Worm (Caenorhabditis elegans) whole organism, young adult: ENCODE data around the gene ZK795.2.

ENCODE experiments used
- F55B11.4 ChIP-seq: sonication (generic microtip); optimal IDR thresholded peaks from 2 replicates; lab custom pipeline; 2016; ENCODE audit warnings: missing compliant biosample characterization, missing genetic modification characterization, borderline replicate concordance; ENCODE audit not compliant: insufficient read depth
- K11D2.4 ChIP-seq: fragments of 200-800 bp; sonication (Bioruptor generic); IDR thresholded peaks from 2 replicates; pipeline ENCODE4 v1.3.6; 2022; ENCODE audit warnings: missing genetic modification reagents, missing genetic modification characterization, missing compliant biosample characterization
- attf-3 ChIP-seq: fragments of 200-800 bp; sonication (Bioruptor generic); conservative IDR thresholded peaks from 2 replicates; pipeline ENCODE4 v1.3.6; 2022; ENCODE audit warnings: missing genetic modification reagents, missing genetic modification characterization, missing compliant biosample characterization
- mes-4 ChIP-seq: sonication (generic microtip); optimal IDR thresholded peaks from 2 replicates; lab custom pipeline; 2016; ENCODE audit warnings: missing genotype, missing genetic modification characterization, missing compliant biosample characterization
- nhr-27 ChIP-seq: fragments of 200-800 bp; sonication (Bioruptor generic); optimal IDR thresholded peaks from 2 replicates; lab custom pipeline; 2018; ENCODE audit warnings: mild to moderate bottlenecking, missing genetic modification characterization, moderate library complexity, missing compliant biosample characterization
- pha-4 ChIP-seq: fragments of 150-350 bp; sonication (generic microtip); optimal IDR thresholded peaks from 2 replicates; lab custom pipeline; 2014; ENCODE audit warnings: missing biosample characterization, missing genetic modification reagents, missing genetic modification characterization
- rcor-1 ChIP-seq: fragments of 200-800 bp; sonication (Bioruptor generic); IDR thresholded peaks from 2 replicates; pipeline ENCODE4 v1.3.6; 2022; ENCODE audit warnings: missing genetic modification reagents, missing genetic modification characterization, missing compliant biosample characterization
- ztf-3 ChIP-seq: fragments of 200-800 bp; sonication (Bioruptor generic); optimal IDR thresholded peaks from 2 replicates; lab custom pipeline; 2018; ENCODE audit warnings: mild to moderate bottlenecking, missing genetic modification characterization, missing compliant biosample characterization

DNA sequence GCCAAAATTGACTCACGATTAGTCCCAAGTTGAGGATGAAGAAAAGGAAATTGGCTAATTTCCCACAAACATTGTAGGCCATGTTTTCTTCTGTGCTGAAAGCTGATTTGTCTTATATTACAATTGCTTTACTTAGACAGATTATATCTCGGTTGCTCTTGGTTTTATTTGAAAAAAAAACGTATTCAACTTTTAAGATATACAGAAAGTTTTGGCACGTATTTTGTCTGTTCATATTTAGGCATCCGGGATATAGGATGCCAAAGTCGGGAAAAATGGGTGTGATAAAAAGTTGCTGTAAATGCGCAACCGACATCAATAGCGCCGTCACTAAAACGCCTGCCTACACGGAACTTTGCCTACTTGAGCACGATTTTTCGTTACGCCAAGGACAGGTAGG is 38.6 kb downstream of the ZK795.2 start, which contains the start of gene tsp-4:
- TF ChIP-seq F55B11.4 (tag; lab: Kevin White, UChicago) (no peak), pha-4 (tag; lab: Kevin White, UChicago) (no peak), attf-3 (no peak), nhr-27 (no peak), mes-4 (tag; lab: Kevin White, UChicago) (no peak), K11D2.4 (GFP tag; lab: Robert Waterston, UW) (no peak), rcor-1 (GFP tag; lab: Robert Waterston, UW) (no peak), ztf-3 (no peak)
